Worm (Caenorhabditis elegans): Measurements from ENCODE around the gene C34D1.4.

DNA sequence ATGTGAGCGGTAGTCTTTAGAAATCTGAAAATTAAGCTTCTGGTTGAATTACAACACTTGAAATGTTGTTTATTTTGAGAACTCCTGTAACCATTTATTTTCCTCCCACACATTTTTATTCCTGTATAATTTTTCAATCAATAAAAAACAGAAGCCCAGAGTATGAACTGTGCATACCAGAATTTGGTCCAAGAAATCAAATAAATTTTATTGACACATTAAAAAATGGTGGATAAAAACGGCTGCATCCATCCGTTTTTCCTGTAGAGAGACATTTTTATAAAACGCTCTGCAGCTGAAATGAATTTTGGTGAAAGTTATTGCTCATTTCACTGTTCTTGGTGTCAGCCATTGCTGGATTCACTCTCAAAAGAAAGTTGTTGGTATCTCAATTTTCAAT is 38.1 kb upstream of the C34D1.4 start, which contains the start of gene C26E1.1:
- TF ChIP-seq ets-5 (GFP tag; IDR thresholded peaks at IDR 0.05), result no peak
- TF ChIP-seq fos-1 (tag; optimal IDR thresholded peaks at IDR 0.05), result no peak
- no peak for TF ChIP-seq ceh-90 (tag; optimal IDR thresholded peaks at IDR 0.05)
- no peak for TF ChIP-seq egl-13 (tag; optimal IDR thresholded peaks at IDR 0.05)
- no peak for TF ChIP-seq sptf-1 (tag; optimal IDR thresholded peaks at IDR 0.05)
- TF ChIP-seq tbx-2 (tag; optimal IDR thresholded peaks at IDR 0.05), result no peak
- TF ChIP-seq unc-86 (tag; optimal IDR thresholded peaks at IDR 0.05), result no peak
- TF ChIP-seq lir-3 (tag; optimal IDR thresholded peaks at IDR 0.05; ENCODE audit: poor library complexity), result no peak
- no peak for TF ChIP-seq nhr-71 (tag; optimal IDR thresholded peaks at IDR 0.05)
- no peak for TF ChIP-seq ztf-11 (tag; optimal IDR thresholded peaks at IDR 0.05)
- no peak for TF ChIP-seq aha-1 (tag; optimal IDR thresholded peaks at IDR 0.05)
- TF ChIP-seq nhr-85 (tag), result no peak
- TF ChIP-seq jun-1 (tag; optimal IDR thresholded peaks at IDR 0.05), result no peak
